Worm (Caenorhabditis elegans) whole organism, L4/young adult: ENCODE data around the gene exos-4.2.

ENCODE experiments used
- dao-5 ChIP-seq: sonication (generic microtip); optimal IDR thresholded peaks from 2 replicates; lab custom pipeline; 2016; ENCODE audit warnings: missing genotype, missing genetic modification characterization, moderate library complexity, missing compliant biosample characterization
- him-1 ChIP-seq: sonication (generic microtip); optimal IDR thresholded peaks from 2 replicates; lab custom pipeline; 2016; ENCODE audit warnings: missing genotype, missing genetic modification reagents, missing genetic modification characterization, missing compliant biosample characterization

DNA sequence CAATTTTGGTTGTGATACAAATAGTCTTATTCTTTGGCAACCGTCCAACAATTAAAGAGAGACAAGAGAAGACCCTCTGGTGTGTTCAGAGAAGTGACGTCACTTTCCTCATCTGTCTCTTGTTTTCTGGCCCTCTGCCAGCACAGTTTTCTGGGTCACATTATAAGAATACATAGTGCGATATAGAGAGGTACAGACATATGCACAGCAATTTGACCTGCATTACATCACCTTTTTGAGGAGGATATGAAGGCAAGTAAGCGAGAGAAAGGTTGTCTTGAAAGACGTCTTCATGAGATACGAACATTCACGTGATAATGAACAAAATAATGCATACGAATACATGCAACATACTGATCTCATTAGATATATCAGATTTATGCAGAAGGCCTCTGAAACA is 10.6 kb downstream of the exos-4.2 start:
- no peak for TF ChIP-seq him-1 (tag; lab: Kevin White, UChicago)
- no peak for TF ChIP-seq dao-5 (tag; lab: Kevin White, UChicago)
